Worm (Caenorhabditis elegans): ENCODE data around the gene Y69A2AR.1.

Y69A2AR.1 gene

ce11 chrIV:2666586-2667100, at the start of gene Y69A2AR.1:
Gene Y69A2AR.1, plus strand, starts transcription at chrIV:2667050.
- TF ChIP-seq med-1 (GFP tag; optimal IDR thresholded peaks at IDR 0.05; ENCODE audit: insufficient read depth): no peak
- no peak for TF ChIP-seq tab-1 (GFP tag; IDR thresholded peaks at IDR 0.05)
- TF ChIP-seq T22C8.4 (GFP tag; IDR thresholded peaks at IDR 0.05): no peak
- no peak for TF ChIP-seq ztf-29 (GFP tag; IDR thresholded peaks at IDR 0.05)
- no peak for TF ChIP-seq cog-1 (tag; optimal IDR thresholded peaks at IDR 0.05)
- no peak for TF ChIP-seq klf-2 (GFP tag; conservative IDR thresholded peaks at IDR 0.05)
- no peak for TF ChIP-seq ztf-23 (GFP tag; IDR thresholded peaks at IDR 0.05)
- no peak for TF ChIP-seq ref-1 (GFP tag; conservative IDR thresholded peaks at IDR 0.05)
- no peak for TF ChIP-seq flt-1 (GFP tag; IDR thresholded peaks at IDR 0.05)

- TF ChIP-seq ref-1 (GFP tag; conservative IDR thresholded peaks at IDR 0.05) (no peak), tab-1 (GFP tag; IDR thresholded peaks at IDR 0.05) (no peak), ztf-23 (GFP tag; IDR thresholded peaks at IDR 0.05) (no peak)
Measured at ce11 chrIV:2618611-2619010, 48.2 kb upstream of the Y69A2AR.1 start, which contains the start of gene smf-3. Gene smf-3, plus strand, starts transcription at chrIV:2618869.

ce11 chrIV:2628171-2628570, 38.7 kb upstream of the Y69A2AR.1 start, which contains the start of gene ngn-1:
Gene ngn-1, minus strand, starts transcription at chrIV:2628271.
- TF ChIP-seq flt-1 (GFP tag; IDR thresholded peaks at IDR 0.05): no peak
- TF ChIP-seq ztf-29 (GFP tag; IDR thresholded peaks at IDR 0.05): no peak
- no peak for TF ChIP-seq med-1 (GFP tag; optimal IDR thresholded peaks at IDR 0.05; ENCODE audit: insufficient read depth)
- TF ChIP-seq klf-2 (GFP tag; conservative IDR thresholded peaks at IDR 0.05): no peak
- no peak for TF ChIP-seq T22C8.4 (GFP tag; IDR thresholded peaks at IDR 0.05)
- no peak for TF ChIP-seq tab-1 (GFP tag; IDR thresholded peaks at IDR 0.05)
- TF ChIP-seq ref-1 (GFP tag; conservative IDR thresholded peaks at IDR 0.05): no peak
- TF ChIP-seq ztf-23 (GFP tag; IDR thresholded peaks at IDR 0.05): no peak
- no peak for TF ChIP-seq cog-1 (tag; optimal IDR thresholded peaks at IDR 0.05)

- TF ChIP-seq cog-1 (tag; optimal IDR thresholded peaks at IDR 0.05) (no peak), ref-1 (GFP tag; conservative IDR thresholded peaks at IDR 0.05) (no peak), med-1 (GFP tag; optimal IDR thresholded peaks at IDR 0.05; ENCODE audit: insufficient read depth) (no peak), ztf-23 (GFP tag; IDR thresholded peaks at IDR 0.05) (no peak), klf-2 (GFP tag; conservative IDR thresholded peaks at IDR 0.05) (no peak), T22C8.4 (GFP tag; IDR thresholded peaks at IDR 0.05) (no peak), tab-1 (GFP tag; IDR thresholded peaks at IDR 0.05) (no peak), flt-1 (GFP tag; IDR thresholded peaks at IDR 0.05) (no peak), ztf-29 (GFP tag; IDR thresholded peaks at IDR 0.05) (no peak)
Measured at ce11 chrIV:2630145-2630544, 36.7 kb upstream of the Y69A2AR.1 start.

- TF ChIP-seq ref-1 (GFP tag; conservative IDR thresholded peaks at IDR 0.05): no peak
- TF ChIP-seq klf-2 (GFP tag; conservative IDR thresholded peaks at IDR 0.05): no peak
- 0 out of 2 replicates have a peak, but pooled peaks have one; percentile 15 for TF ChIP-seq flt-1 (GFP tag; IDR thresholded peaks at IDR 0.05)
Measured at ce11 chrIV:2634992-2635391, 31.9 kb upstream of the Y69A2AR.1 start.

ce11 chrIV:2639666-2640273, 27.1 kb upstream of the Y69A2AR.1 start:
- TF ChIP-seq tab-1 (GFP tag; IDR thresholded peaks at IDR 0.05) (peak; percentile 84), flt-1 (GFP tag; IDR thresholded peaks at IDR 0.05) (peak; percentile 78; the same call in 1 of the 2 replicates), T22C8.4 (GFP tag; IDR thresholded peaks at IDR 0.05) (peak; percentile 99), cog-1 (tag; optimal IDR thresholded peaks at IDR 0.05) (no peak), ref-1 (GFP tag; conservative IDR thresholded peaks at IDR 0.05) (peak; percentile 72), med-1 (GFP tag; optimal IDR thresholded peaks at IDR 0.05; ENCODE audit: insufficient read depth) (no peak), ztf-29 (GFP tag; IDR thresholded peaks at IDR 0.05) (peak; percentile 72), ztf-23 (GFP tag; IDR thresholded peaks at IDR 0.05) (peak; percentile 82), klf-2 (GFP tag; conservative IDR thresholded peaks at IDR 0.05) (peak; percentile 72; the same call in 1 of the 2 replicates)

ce11 chrIV:2640950-2641349, 25.9 kb upstream of the Y69A2AR.1 start, which contains the start of the genes mdf-2 and nduv-3:
Gene mdf-2, minus strand, starts transcription at chrIV:2641125.
Gene nduv-3, plus strand, starts transcription at chrIV:2641310.
- TF ChIP-seq T22C8.4 (GFP tag; IDR thresholded peaks at IDR 0.05): peak; percentile 85
- no peak for TF ChIP-seq ref-1 (GFP tag; conservative IDR thresholded peaks at IDR 0.05)
- TF ChIP-seq flt-1 (GFP tag; IDR thresholded peaks at IDR 0.05): 0 out of 2 replicates have a peak, but pooled peaks have one; percentile 40

ce11 chrIV:2642054-2642453, 24.8 kb upstream of the Y69A2AR.1 start:
- TF ChIP-seq ref-1 (GFP tag; conservative IDR thresholded peaks at IDR 0.05) (no peak), T22C8.4 (GFP tag; IDR thresholded peaks at IDR 0.05) (no peak), flt-1 (GFP tag; IDR thresholded peaks at IDR 0.05) (no peak), ztf-29 (GFP tag; IDR thresholded peaks at IDR 0.05) (no peak), med-1 (GFP tag; optimal IDR thresholded peaks at IDR 0.05; ENCODE audit: insufficient read depth) (no peak), ztf-23 (GFP tag; IDR thresholded peaks at IDR 0.05) (no peak), tab-1 (GFP tag; IDR thresholded peaks at IDR 0.05) (no peak), cog-1 (tag; optimal IDR thresholded peaks at IDR 0.05) (no peak), klf-2 (GFP tag; conservative IDR thresholded peaks at IDR 0.05) (no peak)

- TF ChIP-seq ztf-23 (GFP tag; IDR thresholded peaks at IDR 0.05) (no peak), ztf-29 (GFP tag; IDR thresholded peaks at IDR 0.05) (no peak), T22C8.4 (GFP tag; IDR thresholded peaks at IDR 0.05) (no peak), klf-2 (GFP tag; conservative IDR thresholded peaks at IDR 0.05) (no peak), flt-1 (GFP tag; IDR thresholded peaks at IDR 0.05) (no peak), cog-1 (tag; optimal IDR thresholded peaks at IDR 0.05) (no peak), tab-1 (GFP tag; IDR thresholded peaks at IDR 0.05) (no peak), med-1 (GFP tag; optimal IDR thresholded peaks at IDR 0.05; ENCODE audit: insufficient read depth) (no peak), ref-1 (GFP tag; conservative IDR thresholded peaks at IDR 0.05) (no peak)
Measured at ce11 chrIV:2642673-2643072, 24.2 kb upstream of the Y69A2AR.1 start, which contains the start of gene ric-8. Gene ric-8, plus strand, starts transcription at chrIV:2642973.

ce11 chrIV:2650031-2650430, 16.8 kb upstream of the Y69A2AR.1 start:
- TF ChIP-seq med-1 (GFP tag; optimal IDR thresholded peaks at IDR 0.05; ENCODE audit: insufficient read depth) (no peak), T22C8.4 (GFP tag; IDR thresholded peaks at IDR 0.05) (peak; percentile 62)

Measured in whole organism, midembryonic.